Worm (Caenorhabditis elegans) whole organism, young adult: ENCODE results near the gene nac-1.

Experiments used
- C17E4.6 ChIP-seq: fragments of 200-800 bp; sonication (Bioruptor generic); IDR thresholded peaks from 2 replicates; pipeline ENCODE4 v1.3.6; 2022; ENCODE audit warnings: missing genetic modification reagents, missing genetic modification characterization, missing compliant biosample characterization
- D2030.7 ChIP-seq: fragments of 200-800 bp; sonication (Bioruptor generic); IDR thresholded peaks from 2 replicates; pipeline ENCODE4 v1.3.6; 2022; ENCODE audit warnings: missing genetic modification reagents, missing genetic modification characterization, missing compliant biosample characterization
- F33H1.4 ChIP-seq: fragments of 200-800 bp; sonication (Bioruptor generic); IDR thresholded peaks from 2 replicates; pipeline ENCODE4 v1.3.6; 2022; ENCODE audit warnings: missing genetic modification reagents, missing genetic modification characterization, missing compliant biosample characterization
- F57A8.1 ChIP-seq: fragments of 200-800 bp; sonication (Bioruptor generic); optimal IDR thresholded peaks from 2 replicates; lab custom pipeline; 2018; ENCODE audit warnings: mild to moderate bottlenecking, missing genetic modification characterization, moderate library complexity, missing compliant biosample characterization
- K12H6.12 ChIP-seq: fragments of 200-800 bp; sonication (Bioruptor generic); optimal IDR thresholded peaks from 2 replicates; lab custom pipeline; 2018; ENCODE audit warnings: mild to moderate bottlenecking, missing genetic modification characterization, missing compliant biosample characterization
- Y53F4B.3 ChIP-seq: fragments of 200-800 bp; sonication (Bioruptor generic); IDR thresholded peaks from 2 replicates; pipeline ENCODE4 v1.3.6; 2022; ENCODE audit warnings: missing genetic modification reagents, missing genetic modification characterization, missing compliant biosample characterization
- Y53G8AR.9 ChIP-seq: fragments of 200-800 bp; sonication (Bioruptor generic); conservative IDR thresholded peaks from 2 replicates; pipeline ENCODE4 v1.3.6; 2022; ENCODE audit warnings: missing genetic modification reagents, missing genetic modification characterization, missing compliant biosample characterization
- Y56A3A.18 ChIP-seq: fragments of 200-800 bp; sonication (Bioruptor generic); IDR thresholded peaks from 2 replicates; pipeline ENCODE4 v1.3.6; 2022; ENCODE audit warnings: missing genetic modification reagents, missing genetic modification characterization, missing compliant biosample characterization
- Y95B8A.8 ChIP-seq: fragments of 200-800 bp; sonication (Bioruptor generic); IDR thresholded peaks from 2 replicates; pipeline ENCODE4 v1.3.6; 2022; ENCODE audit warnings: missing genetic modification reagents, missing genetic modification characterization, missing compliant biosample characterization
- ZK185.1 ChIP-seq: sonication (generic microtip); optimal IDR thresholded peaks from 2 replicates; lab custom pipeline; 2016; ENCODE audit warnings: mild to moderate bottlenecking, missing genetic modification characterization, missing compliant biosample characterization; ENCODE audit not compliant: poor library complexity, severe bottlenecking
- akir-1 ChIP-seq: fragments of 200-800 bp; sonication (Bioruptor generic); optimal IDR thresholded peaks from 2 replicates; lab custom pipeline; 2018; ENCODE audit warnings: mild to moderate bottlenecking, missing genetic modification characterization, moderate library complexity, missing compliant biosample characterization
- ama-1 ChIP-seq, 3 experiments: fragments of 150-350 bp in 1 of 3; sonication (generic microtip) in 2 of 3; optimal IDR thresholded peaks; 2 replicates each; lab custom pipeline; 2014 to 2018; ENCODE audit warnings: missing biosample characterization in 2 of 3, missing genetic modification characterization in 2 of 3, missing genetic modification reagents in 2 of 3
- aptf-3 ChIP-seq: fragments of 200-800 bp; sonication (Bioruptor generic); IDR thresholded peaks from 2 replicates; pipeline ENCODE4 v1.3.6; 2022; ENCODE audit warnings: missing genetic modification characterization, missing compliant biosample characterization
- attf-6 ChIP-seq: fragments of 200-800 bp; sonication (Bioruptor generic); IDR thresholded peaks from 2 replicates; pipeline ENCODE4 v1.3.6; 2022; ENCODE audit warnings: missing genetic modification reagents, missing genetic modification characterization, missing compliant biosample characterization
- bed-2 ChIP-seq: fragments of 200-800 bp; sonication (Bioruptor generic); IDR thresholded peaks from 2 replicates; pipeline ENCODE4 v1.3.6; 2022; ENCODE audit warnings: missing genetic modification reagents, missing genetic modification characterization, missing compliant biosample characterization
- ccch-3 ChIP-seq: fragments of 200-800 bp; sonication (Bioruptor generic); optimal IDR thresholded peaks from 2 replicates; lab custom pipeline; 2018; ENCODE audit warnings: mild to moderate bottlenecking, missing genetic modification characterization, missing compliant biosample characterization
- cebp-2 ChIP-seq: fragments of 200-800 bp; sonication (Bioruptor generic); IDR thresholded peaks from 2 replicates; pipeline ENCODE4 v1.3.6; 2022; ENCODE audit warnings: missing genetic modification characterization, missing compliant biosample characterization
- ceh-100 ChIP-seq: fragments of 200-800 bp; sonication (Bioruptor generic); IDR thresholded peaks from 2 replicates; pipeline ENCODE4 v1.3.6; 2022; ENCODE audit warnings: missing genetic modification reagents, missing genetic modification characterization, missing compliant biosample characterization
- ceh-27 ChIP-seq: fragments of 200-800 bp; sonication (Bioruptor generic); optimal IDR thresholded peaks from 2 replicates; lab custom pipeline; 2018; ENCODE audit warnings: mild to moderate bottlenecking, missing genetic modification characterization, moderate library complexity, missing compliant biosample characterization
- ceh-58 ChIP-seq: fragments of 200-800 bp; sonication (Bioruptor generic); IDR thresholded peaks from 2 replicates; pipeline ENCODE4 v1.3.6; 2022; ENCODE audit warnings: missing genetic modification characterization, missing compliant biosample characterization
- ceh-79 ChIP-seq: sonication (generic microtip); optimal IDR thresholded peaks from 2 replicates; lab custom pipeline; 2017; ENCODE audit warnings: mild to moderate bottlenecking, missing genetic modification characterization, missing compliant biosample characterization
- die-1 ChIP-seq: sonication (generic microtip); optimal IDR thresholded peaks from 2 replicates; lab custom pipeline; 2016; ENCODE audit warnings: missing genotype, mild to moderate bottlenecking, missing genetic modification characterization, missing compliant biosample characterization
- egrh-3 ChIP-seq: fragments of 200-800 bp; sonication (Bioruptor generic); IDR thresholded peaks from 2 replicates; pipeline ENCODE4 v1.3.6; 2022; ENCODE audit warnings: missing genetic modification reagents, missing genetic modification characterization, missing compliant biosample characterization
- gei-17 ChIP-seq: fragments of 200-800 bp; sonication (Bioruptor generic); optimal IDR thresholded peaks from 2 replicates; lab custom pipeline; 2018; ENCODE audit warnings: mild to moderate bottlenecking, missing genetic modification characterization, missing compliant biosample characterization
- hlh-12 ChIP-seq: sonication (generic microtip); optimal IDR thresholded peaks from 2 replicates; lab custom pipeline; 2016; ENCODE audit warnings: missing genetic modification characterization, missing compliant biosample characterization
- hrde-1 ChIP-seq: sonication (generic microtip); optimal IDR thresholded peaks from 2 replicates; lab custom pipeline; 2016; ENCODE audit warnings: missing genetic modification characterization, mild to moderate bottlenecking, missing compliant biosample characterization, moderate library complexity, missing genotype, missing genetic modification reagents, borderline replicate concordance
- let-526 ChIP-seq: fragments of 200-800 bp; sonication (Bioruptor generic); IDR thresholded peaks from 2 replicates; pipeline ENCODE4 v1.3.6; 2022; ENCODE audit warnings: missing genetic modification reagents, missing genetic modification characterization, missing compliant biosample characterization
- let-607 ChIP-seq, 2 experiments: fragments of 200-800 bp in 1 of 2; sonication (Bioruptor generic) in 1 of 2; sonication (generic microtip) in 1 of 2; optimal IDR thresholded peaks; 2 replicates each; lab custom pipeline; 2016 to 2018; ENCODE audit warnings: mild to moderate bottlenecking in 2 of 2, missing compliant biosample characterization in 2 of 2, missing genetic modification characterization in 2 of 2, moderate library complexity in 2 of 2, missing genotype in 1 of 2
- lin-40 ChIP-seq: sonication (generic microtip); optimal IDR thresholded peaks from 2 replicates; lab custom pipeline; 2016; ENCODE audit warnings: missing genetic modification characterization, mild to moderate bottlenecking, missing compliant biosample characterization, missing genotype, missing genetic modification reagents
- lir-1 ChIP-seq: fragments of 200-800 bp; sonication (Bioruptor generic); conservative IDR thresholded peaks from 2 replicates; pipeline ENCODE4 v1.3.6; 2022; ENCODE audit warnings: missing genetic modification reagents, missing genetic modification characterization, missing compliant biosample characterization
- lsy-27 ChIP-seq: sonication (generic microtip); optimal IDR thresholded peaks from 2 replicates; lab custom pipeline; 2017; ENCODE audit warnings: missing genetic modification characterization, mild to moderate bottlenecking, missing compliant biosample characterization, antibody characterized with exemption, missing genotype, borderline replicate concordance; ENCODE audit not compliant: insufficient read depth
- nfya-2 ChIP-seq: fragments of 200-800 bp; sonication (Bioruptor generic); IDR thresholded peaks from 2 replicates; pipeline ENCODE4 v1.3.6; 2022; ENCODE audit warnings: missing genetic modification reagents, missing genetic modification characterization, missing compliant biosample characterization
- nfyb-1 ChIP-seq: fragments of 200-800 bp; sonication (Bioruptor generic); IDR thresholded peaks from 2 replicates; pipeline ENCODE4 v1.3.6; 2022; ENCODE audit warnings: missing genetic modification reagents, missing genetic modification characterization, missing compliant biosample characterization
- nhr-27 ChIP-seq: fragments of 200-800 bp; sonication (Bioruptor generic); optimal IDR thresholded peaks from 2 replicates; lab custom pipeline; 2018; ENCODE audit warnings: mild to moderate bottlenecking, missing genetic modification characterization, moderate library complexity, missing compliant biosample characterization
- nhr-80 ChIP-seq: sonication (generic microtip); optimal IDR thresholded peaks from 2 replicates; lab custom pipeline; 2016; ENCODE audit warnings: missing genetic modification characterization, missing compliant biosample characterization
- nhr-90 ChIP-seq: sonication (generic microtip); optimal IDR thresholded peaks from 2 replicates; lab custom pipeline; 2016; ENCODE audit warnings: missing genotype, mild to moderate bottlenecking, missing genetic modification characterization, missing compliant biosample characterization
- pbrm-1 ChIP-seq: fragments of 200-800 bp; sonication (Bioruptor generic); IDR thresholded peaks from 2 replicates; pipeline ENCODE4 v1.3.6; 2022; ENCODE audit warnings: missing genetic modification reagents, missing genetic modification characterization, missing compliant biosample characterization
- rcor-1 ChIP-seq: fragments of 200-800 bp; sonication (Bioruptor generic); IDR thresholded peaks from 2 replicates; pipeline ENCODE4 v1.3.6; 2022; ENCODE audit warnings: missing genetic modification reagents, missing genetic modification characterization, missing compliant biosample characterization
- repo-1 ChIP-seq: sonication (generic microtip); optimal IDR thresholded peaks from 2 replicates; lab custom pipeline; 2017; ENCODE audit warnings: mild to moderate bottlenecking, missing genetic modification characterization, missing compliant biosample characterization
- snpc-3.4 ChIP-seq: sonication (generic microtip); optimal IDR thresholded peaks from 2 replicates; lab custom pipeline; 2017; ENCODE audit warnings: missing genetic modification characterization, mild to moderate bottlenecking, missing compliant biosample characterization, antibody characterized with exemption, moderate library complexity, missing genotype, missing genetic modification reagents
- snpc-4 ChIP-seq, 5 experiments: fragments of 150-350 bp in 1 of 5; sonication (generic microtip) in 4 of 5; optimal IDR thresholded peaks; 2 replicates each; lab custom pipeline; 2014 to 2018; ENCODE audit warnings: missing genetic modification characterization in 5 of 5, missing biosample characterization in 3 of 5, antibody characterized with exemption in 2 of 5, mild to moderate bottlenecking in 2 of 5, missing compliant biosample characterization in 2 of 5, missing genotype in 2 of 5, moderate library complexity in 2 of 5, missing genetic modification reagents in 1 of 5
- somi-1 ChIP-seq: fragments of 200-800 bp; sonication (Bioruptor generic); optimal IDR thresholded peaks from 2 replicates; lab custom pipeline; 2018; ENCODE audit warnings: mild to moderate bottlenecking, missing genetic modification characterization, missing compliant biosample characterization
- sptf-2 ChIP-seq: fragments of 200-800 bp; sonication (Bioruptor generic); optimal IDR thresholded peaks from 2 replicates; lab custom pipeline; 2018; ENCODE audit warnings: mild to moderate bottlenecking, missing genetic modification characterization, missing compliant biosample characterization
- unc-130 ChIP-seq: sonication (generic microtip); optimal IDR thresholded peaks from 2 replicates; lab custom pipeline; 2016; ENCODE audit warnings: missing genetic modification reagents, missing genetic modification characterization, missing compliant biosample characterization
- ztf-18 ChIP-seq: sonication (generic microtip); optimal IDR thresholded peaks from 2 replicates; lab custom pipeline; 2016; ENCODE audit warnings: missing genotype, mild to moderate bottlenecking, missing genetic modification characterization, missing compliant biosample characterization
- ztf-3 ChIP-seq: fragments of 200-800 bp; sonication (Bioruptor generic); optimal IDR thresholded peaks from 2 replicates; lab custom pipeline; 2018; ENCODE audit warnings: mild to moderate bottlenecking, missing genetic modification characterization, missing compliant biosample characterization

Gene nac-1

DNA sequence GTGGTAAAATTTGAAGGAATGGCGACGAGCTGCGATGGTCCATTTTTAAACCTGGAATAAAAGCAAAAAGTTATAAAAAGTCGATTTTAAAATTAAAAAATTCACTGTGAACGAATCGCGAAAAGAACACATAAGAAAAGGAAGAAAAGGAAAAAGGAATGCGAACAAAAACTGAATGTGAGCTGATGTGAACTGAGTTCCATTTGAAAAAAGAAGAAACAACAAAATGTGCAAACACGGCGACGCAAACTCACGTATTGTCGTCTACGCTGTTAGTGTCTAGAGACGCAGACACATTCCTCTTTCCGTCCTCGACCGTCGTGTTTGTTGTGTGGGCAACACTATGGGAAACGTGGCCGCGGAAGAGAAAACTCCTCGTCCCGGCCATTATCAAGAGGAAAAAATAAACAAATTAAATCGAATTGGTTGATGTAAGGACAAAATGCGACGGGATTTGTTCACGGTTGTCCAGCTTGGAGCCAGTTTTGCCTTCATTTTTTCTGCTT, 41.2 kb upstream of the nac-1 start, which contains the start of the genes C27C12.1 and C27C12.4:
TSS of gene C27C12.1 (minus strand) at position 51 of the 506 bp plus-strand sequence.
TSS of gene C27C12.4 (plus strand) at position 375 of the 506 bp plus-strand sequence.
- TF ChIP-seq sptf-2: no peak
- no peak for TF ChIP-seq nfya-2 (GFP tag; lab: Robert Waterston, UW)
- TF ChIP-seq let-607 (tag; optimal IDR thresholded peaks at IDR 0.05; lab: Kevin White, UChicago): peak; percentile 9 to 48
- no peak for TF ChIP-seq snpc-3.4 (tag; lab: Kevin White, UChicago)
- 0 out of 2 replicates have a peak, but pooled peaks have one; percentile 33 for TF ChIP-seq Y56A3A.18 (GFP tag; lab: Robert Waterston, UW)
- no peak for TF ChIP-seq unc-130
- TF ChIP-seq D2030.7 (GFP tag; lab: Robert Waterston, UW): no peak
- TF ChIP-seq ceh-79: no peak
- TF ChIP-seq hlh-12: no peak
- TF ChIP-seq lsy-27 (tag; lab: Kevin White, UChicago): no peak
- no peak for TF ChIP-seq ama-1 (optimal IDR thresholded peaks at IDR 0.05; lab: Kevin White, UChicago)
- TF ChIP-seq ama-1 (GFP tag; optimal IDR thresholded peaks at IDR 0.05; lab: Kevin White, UChicago): no peak
- TF ChIP-seq egrh-3 (GFP tag; lab: Robert Waterston, UW): no peak
- TF ChIP-seq Y53G8AR.9 (GFP tag; lab: Robert Waterston, UW): 0 out of 2 replicates have a peak, but pooled peaks have one; percentile 59
- TF ChIP-seq aptf-3 (GFP tag; lab: Robert Waterston, UW): no peak
- peak; percentile 75 for TF ChIP-seq K12H6.12 (tag; lab: Kevin White, UChicago)
- no peak for TF ChIP-seq ceh-100
- TF ChIP-seq hrde-1: no peak
- TF ChIP-seq let-526 (GFP tag; lab: Robert Waterston, UW): no peak
- TF ChIP-seq akir-1 (GFP tag; lab: Kevin White, UChicago): no peak
- peak; percentile 83 for TF ChIP-seq nhr-80
- peak; percentile 15 for TF ChIP-seq gei-17 (GFP tag; lab: Kevin White, UChicago)
- no peak for TF ChIP-seq Y95B8A.8 (GFP tag; lab: Robert Waterston, UW)
- TF ChIP-seq Y53F4B.3: no peak
- no peak for TF ChIP-seq F33H1.4 (GFP tag; lab: Robert Waterston, UW)
- peak; percentile 57; the same call in 1 of the 2 replicates for TF ChIP-seq nfyb-1 (GFP tag; lab: Robert Waterston, UW)
- no peak for TF ChIP-seq cebp-2 (GFP tag; lab: Robert Waterston, UW)
- no peak for TF ChIP-seq C17E4.6 (GFP tag; lab: Robert Waterston, UW)
- no peak for TF ChIP-seq F57A8.1 (GFP tag; lab: Kevin White, UChicago)
- peak; percentile 85 for TF ChIP-seq lin-40 (tag; lab: Kevin White, UChicago)
- TF ChIP-seq nhr-90 (tag; lab: Kevin White, UChicago): no peak
- TF ChIP-seq ceh-58 (GFP tag; lab: Robert Waterston, UW): no peak
- TF ChIP-seq rcor-1 (GFP tag; lab: Robert Waterston, UW): peak; percentile 17; the same call in 1 of the 2 replicates
- TF ChIP-seq ccch-3 (GFP tag; lab: Kevin White, UChicago): no peak
- TF ChIP-seq lir-1 (GFP tag; lab: Robert Waterston, UW): 0 out of 2 replicates have a peak, but pooled peaks have one; percentile 44
- TF ChIP-seq ztf-3 (GFP tag; lab: Kevin White, UChicago): no peak
- TF ChIP-seq pbrm-1: peak; percentile 67; the same call in 1 of the 2 replicates
- peak; percentile 90 for TF ChIP-seq ZK185.1
- no peak for TF ChIP-seq somi-1 (GFP tag; lab: Kevin White, UChicago)
- TF ChIP-seq nhr-27 (tag; lab: Kevin White, UChicago): no peak
- no peak for TF ChIP-seq die-1 (tag; lab: Kevin White, UChicago)
- TF ChIP-seq snpc-4 (GFP tag; optimal IDR thresholded peaks at IDR 0.05; lab: Kevin White, UChicago): peak; percentile 21
- peak in 2 of 4 experiments; percentile 67 to 75 for TF ChIP-seq snpc-4 (tag; optimal IDR thresholded peaks at IDR 0.05; lab: Kevin White, UChicago)
- peak; percentile 31 for TF ChIP-seq ztf-18 (tag; lab: Kevin White, UChicago)
- TF ChIP-seq attf-6 (GFP tag; lab: Robert Waterston, UW): no peak
- TF ChIP-seq ceh-27: peak; percentile 80
- TF ChIP-seq bed-2 (GFP tag; lab: Robert Waterston, UW): 0 out of 2 replicates have a peak, but pooled peaks have one; percentile 21
- no peak for TF ChIP-seq repo-1
